Fruit fly (Drosophila melanogaster) whole organism: Measurements from ENCODE around the gene CG32099.

ENCODE experiments used
- CG8478 ChIP-seq: fragments of >200 bp; optimal IDR thresholded peaks from 2 replicates; lab custom pipeline; 2018; ENCODE audit warnings: inconsistent platforms
- EcR ChIP-seq, 2 experiments: fragments of >200 bp; optimal IDR thresholded peaks; 2 replicates each; lab custom pipeline; 2017; ENCODE audit warnings: missing biosample characterization in 2 of 2, missing genetic modification characterization in 2 of 2, missing genetic modification reagents in 2 of 2
- pan ChIP-seq: fragments of >200 bp; optimal IDR thresholded peaks from 2 replicates; lab custom pipeline; 2017
- psq ChIP-seq: fragments of >200 bp; optimal IDR thresholded peaks from 2 replicates; lab custom pipeline; 2017
- usp ChIP-seq: fragments of >200 bp; optimal IDR thresholded peaks from 2 replicates; lab custom pipeline; 2017; ENCODE audit warnings: missing biosample characterization, missing genetic modification characterization, mixed read lengths

DNA sequence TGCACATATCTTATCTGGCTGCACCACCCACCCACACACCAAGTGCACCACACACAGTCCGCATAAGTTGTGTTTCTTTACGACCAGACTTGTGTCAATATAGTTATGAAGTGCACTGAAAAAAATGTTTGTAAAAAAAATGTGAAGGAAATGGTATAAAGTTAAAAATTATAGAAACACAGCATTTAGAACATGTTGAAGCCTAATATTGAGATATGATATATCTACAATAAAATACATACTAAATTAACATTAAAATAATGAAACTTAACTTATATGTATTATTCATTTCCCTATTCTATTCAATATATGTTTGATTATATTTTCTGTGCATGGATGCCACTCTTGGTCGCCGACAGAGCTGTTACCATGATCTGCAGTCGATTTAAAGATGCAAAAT lies 36.1 kb upstream of the CG32099 start:
- TF ChIP-seq psq (lab: Kevin White, UChicago) (no peak), usp (GFP tag; lab: Kevin White, UChicago) (no peak), pan (no peak), CG8478 (no peak), EcR (GFP tag; optimal IDR thresholded peaks at IDR 0.05; lab: Kevin White, UChicago) (no peak)
